Worm (Caenorhabditis elegans) whole organism, L3 larva: ENCODE results near the gene yap-1.

Source experiments
- ceh-16 ChIP-seq: sonication (generic microtip); optimal IDR thresholded peaks from 2 replicates; lab custom pipeline; 2017; ENCODE audit warnings: missing biosample characterization, missing genetic modification characterization
- ceh-82 ChIP-seq: fragments of 150-350 bp; optimal IDR thresholded peaks from 2 replicates; lab custom pipeline; 2014; ENCODE audit warnings: missing biosample characterization, missing genetic modification characterization
- fkh-2 ChIP-seq: fragments of 150-350 bp; optimal IDR thresholded peaks from 2 replicates; lab custom pipeline; 2014; ENCODE audit warnings: missing biosample characterization, missing genetic modification reagents, missing genetic modification characterization
- nhr-12 ChIP-seq: fragments of 150-350 bp; optimal IDR thresholded peaks from 2 replicates; lab custom pipeline; 2014; ENCODE audit warnings: missing biosample characterization, missing genetic modification characterization
- nhr-28 ChIP-seq: fragments of 150-350 bp; optimal IDR thresholded peaks from 2 replicates; lab custom pipeline; 2014; ENCODE audit warnings: missing biosample characterization, missing genetic modification characterization
- nhr-76 ChIP-seq: fragments of 150-350 bp; sonication (generic microtip); optimal IDR thresholded peaks from 5 replicates; lab custom pipeline; 2014; ENCODE audit warnings: missing biosample characterization, missing genetic modification characterization
- skn-1 ChIP-seq: fragments of 150-350 bp; optimal IDR thresholded peaks from 2 replicates; lab custom pipeline; 2014; ENCODE audit warnings: missing biosample characterization, missing genetic modification characterization
- ztf-4 ChIP-seq: fragments of 150-350 bp; optimal IDR thresholded peaks from 2 replicates; lab custom pipeline; 2014; ENCODE audit warnings: missing biosample characterization, missing genetic modification characterization

ce11 chrX:10734026-10734425 lies 42.3 kb downstream of the yap-1 start, which contains the start of gene egl-36:
- no peak for TF ChIP-seq ceh-82
- no peak for TF ChIP-seq ceh-16 (tag; lab: Kevin White, UChicago)
- no peak for TF ChIP-seq nhr-12 (tag; lab: Kevin White, UChicago)
- TF ChIP-seq skn-1 (tag; lab: Kevin White, UChicago): no peak
- no peak for TF ChIP-seq nhr-28
- no peak for TF ChIP-seq nhr-76 (tag; lab: Kevin White, UChicago)
- TF ChIP-seq ztf-4: no peak
- no peak for TF ChIP-seq fkh-2 (tag; lab: Kevin White, UChicago)
